Worm (Caenorhabditis elegans) whole organism, L4/young adult: ENCODE data around the gene C46F9.6.

Experiments
- W03F9.2 ChIP-seq: fragments of 150-350 bp; optimal IDR thresholded peaks from 2 replicates; lab custom pipeline; 2014; ENCODE audit warnings: missing biosample characterization, missing genetic modification characterization
- dao-5 ChIP-seq: sonication (generic microtip); optimal IDR thresholded peaks from 2 replicates; lab custom pipeline; 2016; ENCODE audit warnings: missing genotype, missing genetic modification characterization, moderate library complexity, missing compliant biosample characterization
- him-1 ChIP-seq: sonication (generic microtip); optimal IDR thresholded peaks from 2 replicates; lab custom pipeline; 2016; ENCODE audit warnings: missing genotype, missing genetic modification reagents, missing genetic modification characterization, missing compliant biosample characterization

ce11 chrII:1878663-1879062, 19.4 kb upstream of the C46F9.6 start, which contains the start of gene math-16:
- TF ChIP-seq him-1 (tag; lab: Kevin White, UChicago) (no peak), W03F9.2 (tag; lab: Kevin White, UChicago) (no peak), dao-5 (tag; lab: Kevin White, UChicago) (no peak)
